Worm (Caenorhabditis elegans): Measurements from ENCODE around the gene Y50E8A.10.

Gene Y50E8A.10

DNA sequence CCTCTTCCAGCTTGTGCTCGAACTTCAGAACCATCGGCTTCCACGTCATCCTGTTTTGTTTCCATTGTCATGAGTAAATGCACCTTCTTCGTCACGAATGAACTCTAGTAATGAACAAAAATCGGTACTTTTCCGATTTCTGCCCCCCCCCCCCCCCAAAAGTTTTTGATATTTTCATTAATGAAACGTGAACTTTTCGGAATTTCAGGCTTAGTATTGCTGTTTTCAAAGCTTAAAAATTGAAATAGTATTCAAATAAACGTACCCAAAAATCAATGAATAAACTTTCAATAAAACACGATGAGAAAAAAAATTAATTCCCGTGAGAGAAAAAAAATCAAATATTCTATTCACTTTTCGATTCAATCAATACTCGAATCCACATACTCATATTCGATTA is at the start of gene Y50E8A.10, which contains the start of gene scrm-7:
Y50E8A.10 (plus strand) TSS at position 353 of the 400 bp plus-strand sequence.
scrm-7 (minus strand) TSS at position 101 of the 400 bp plus-strand sequence.
- no peak for TF ChIP-seq nhr-76 (tag; optimal IDR thresholded peaks at IDR 0.05)
- TF ChIP-seq nhr-11 (tag; optimal IDR thresholded peaks at IDR 0.05) = no peak
- no peak for TF ChIP-seq nhr-43 (tag; optimal IDR thresholded peaks at IDR 0.05; ENCODE audit: poor library complexity, severe bottlenecking)

DNA sequence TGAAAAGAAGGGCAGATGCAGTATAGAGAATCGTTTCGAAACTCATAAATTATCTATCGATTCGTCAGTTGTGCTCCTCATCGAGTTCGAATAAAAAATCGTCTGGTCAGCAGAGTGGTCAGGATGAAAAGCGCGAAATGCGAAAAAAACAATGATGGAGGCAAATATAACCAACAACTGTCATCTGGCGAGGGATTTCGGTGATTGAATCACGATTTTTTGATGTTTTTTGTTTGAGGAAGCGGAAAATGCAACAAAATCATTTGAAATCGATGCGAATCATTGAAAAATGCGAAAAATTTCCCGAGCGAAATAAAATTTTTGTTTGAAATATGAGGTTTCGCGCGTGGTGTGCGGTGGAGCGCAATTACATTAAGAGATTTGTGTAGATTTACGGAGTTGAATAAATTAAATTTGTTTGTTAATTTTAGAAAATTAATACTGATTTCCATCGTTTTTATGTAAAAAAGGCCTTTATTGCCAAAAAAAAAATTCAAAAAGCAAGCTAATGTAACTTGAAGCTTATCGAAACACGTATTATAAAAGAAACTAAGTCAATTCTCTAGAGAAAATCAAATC is 45.5 kb upstream of the Y50E8A.10 start, which contains the start of gene unc-61:
unc-61 (minus strand) TSS at position 51 of the 579 bp plus-strand sequence.
- no peak for TF ChIP-seq ZK546.5 (tag; optimal IDR thresholded peaks at IDR 0.05)
- TF ChIP-seq fos-1 (tag; optimal IDR thresholded peaks at IDR 0.05) = no peak
- TF ChIP-seq lin-15B (tag; optimal IDR thresholded peaks at IDR 0.05) = peak; percentile 74
- no peak for TF ChIP-seq hmg-11 (tag; optimal IDR thresholded peaks at IDR 0.05)
- TF ChIP-seq pha-4 (tag; optimal IDR thresholded peaks at IDR 0.05) = peak; percentile 35
- peak; percentile 1 for TF ChIP-seq lin-39 (tag; optimal IDR thresholded peaks at IDR 0.05)
- TF ChIP-seq nhr-25 (tag; optimal IDR thresholded peaks at IDR 0.05) = no peak
- no peak for TF ChIP-seq ceh-9 (tag; optimal IDR thresholded peaks at IDR 0.05)
- peak; percentile 82 for TF ChIP-seq R02D3.7 (tag; optimal IDR thresholded peaks at IDR 0.05)

DNA sequence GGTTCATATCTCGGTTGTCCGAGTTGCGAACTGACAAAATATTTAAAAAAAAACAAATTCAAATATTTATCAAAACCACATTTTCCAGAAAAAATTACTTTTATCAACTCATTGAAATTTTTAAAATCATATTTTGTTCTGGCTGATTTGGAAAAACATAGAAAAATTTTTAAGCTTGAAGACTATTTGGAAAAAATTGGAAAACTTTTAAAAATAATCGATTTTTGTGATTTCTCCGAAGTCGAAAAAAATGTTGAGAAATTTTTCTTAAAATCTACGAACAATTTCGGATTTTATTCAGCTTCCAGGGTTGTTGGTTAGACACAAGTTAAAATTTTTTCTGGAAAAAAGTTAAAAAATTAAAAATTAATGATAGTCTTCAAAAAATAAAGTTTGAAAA is 42.9 kb upstream of the Y50E8A.10 start, which contains the start of gene Y50E8A.5:
Y50E8A.5 (minus strand) TSS at position 101 of the 400 bp plus-strand sequence.
- TF ChIP-seq fkh-2 (tag; optimal IDR thresholded peaks at IDR 0.05) = no peak
- no peak for TF ChIP-seq aly-2 (tag; optimal IDR thresholded peaks at IDR 0.05)
- no peak for TF ChIP-seq eor-1 (tag; optimal IDR thresholded peaks at IDR 0.05)
- TF ChIP-seq elt-3 (tag; optimal IDR thresholded peaks at IDR 0.05) = no peak
- no peak for TF ChIP-seq lin-15B (tag; optimal IDR thresholded peaks at IDR 0.05)
- TF ChIP-seq pqm-1 (tag; optimal IDR thresholded peaks at IDR 0.05) = no peak
- TF ChIP-seq skn-1 (tag; optimal IDR thresholded peaks at IDR 0.05) = no peak

DNA sequence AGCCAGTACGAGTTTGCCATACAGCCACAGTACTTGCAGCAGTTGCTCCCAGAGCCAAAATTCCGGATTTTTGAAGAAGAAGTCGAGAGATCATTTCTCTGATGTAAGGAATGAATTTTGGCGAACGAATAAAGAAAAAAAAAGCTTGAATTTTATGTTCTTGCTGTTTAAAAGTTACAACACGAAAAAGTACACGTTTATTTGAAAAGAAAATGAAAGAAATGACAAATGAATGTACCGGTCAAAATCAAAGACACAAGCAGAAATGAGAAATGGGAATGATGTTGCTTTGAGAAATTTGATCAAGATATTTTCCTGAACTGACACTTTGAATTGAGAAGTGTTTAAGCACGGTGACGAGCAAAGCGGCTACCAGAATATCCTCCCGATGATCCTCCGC is 38.6 kb upstream of the Y50E8A.10 start, which contains the start of gene Y50E8A.6:
Y50E8A.6 (minus strand) TSS at position 101 of the 400 bp plus-strand sequence.
- no peak for TF ChIP-seq elt-2 (tag; optimal IDR thresholded peaks at IDR 0.05)

DNA sequence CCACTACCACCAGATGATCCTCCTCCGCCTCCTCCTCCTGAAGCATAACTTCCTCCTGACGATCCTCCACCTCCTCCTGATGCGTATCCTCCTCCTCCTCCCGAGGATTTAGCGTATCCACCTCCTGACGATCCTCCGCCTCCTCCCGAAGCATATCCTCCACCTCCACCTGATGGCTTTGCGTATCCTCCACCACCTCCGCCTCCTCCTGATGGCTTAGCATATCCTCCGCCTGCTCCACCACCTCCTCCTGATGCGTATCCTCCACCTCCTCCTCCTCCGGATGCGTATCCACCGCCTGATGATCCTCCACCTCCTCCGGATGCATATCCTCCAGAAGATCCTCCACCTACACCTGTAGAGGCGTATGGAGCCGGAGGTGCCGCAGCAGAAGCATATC is 35.0 kb upstream of the Y50E8A.10 start:
- no peak for TF ChIP-seq nhr-11 (tag; optimal IDR thresholded peaks at IDR 0.05)
- no peak for TF ChIP-seq lin-39 (tag; optimal IDR thresholded peaks at IDR 0.05)
- no peak for TF ChIP-seq fkh-10 (GFP tag; optimal IDR thresholded peaks at IDR 0.05)
- no peak for TF ChIP-seq snpc-4 (tag; optimal IDR thresholded peaks at IDR 0.05)
- TF ChIP-seq nhr-12 (tag; optimal IDR thresholded peaks at IDR 0.05) = no peak
- TF ChIP-seq hmg-11 (tag; optimal IDR thresholded peaks at IDR 0.05) = no peak
- TF ChIP-seq ama-1 (optimal IDR thresholded peaks at IDR 0.05) = no peak
- no peak for TF ChIP-seq elt-3 (tag; optimal IDR thresholded peaks at IDR 0.05)
- TF ChIP-seq mml-1 (tag; optimal IDR thresholded peaks at IDR 0.05) = no peak
- no peak for TF ChIP-seq nhr-237 (tag; optimal IDR thresholded peaks at IDR 0.05)
- TF ChIP-seq eor-1 (tag; optimal IDR thresholded peaks at IDR 0.05) = no peak
- TF ChIP-seq nhr-67 (tag; optimal IDR thresholded peaks at IDR 0.05) = no peak
- TF ChIP-seq ztf-11 (tag; optimal IDR thresholded peaks at IDR 0.05) = no peak
- no peak for TF ChIP-seq lin-15B (tag; optimal IDR thresholded peaks at IDR 0.05)
- no peak for TF ChIP-seq egl-27 (tag; optimal IDR thresholded peaks at IDR 0.05)
- no peak for TF ChIP-seq nhr-28 (tag; optimal IDR thresholded peaks at IDR 0.05)
- no peak for TF ChIP-seq ceh-82 (tag; optimal IDR thresholded peaks at IDR 0.05)
- no peak for TF ChIP-seq fkh-2 (tag; optimal IDR thresholded peaks at IDR 0.05)

DNA sequence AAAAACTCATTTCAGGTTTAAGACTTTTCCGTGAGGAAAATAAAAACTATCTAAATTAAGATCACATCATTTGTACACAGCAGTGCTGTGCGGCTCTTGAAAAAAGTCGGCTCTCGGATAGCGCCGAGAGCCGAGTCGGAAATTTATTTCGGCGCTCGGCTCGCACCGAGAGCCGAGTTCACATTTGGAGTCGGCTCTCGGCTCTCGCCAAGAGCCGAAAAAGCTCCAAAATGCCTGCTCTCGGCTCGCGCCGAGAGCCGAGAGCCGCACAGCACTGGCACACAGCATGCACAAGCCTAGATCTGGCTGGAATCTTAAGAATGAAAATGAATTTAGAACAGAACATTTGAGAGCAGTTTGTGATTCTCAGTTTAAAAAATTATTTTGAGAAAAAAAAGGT is 32.8 kb upstream of the Y50E8A.10 start:
- no peak for TF ChIP-seq elt-1 (tag; optimal IDR thresholded peaks at IDR 0.05)
- no peak for TF ChIP-seq daf-12 (tag; optimal IDR thresholded peaks at IDR 0.05)
- no peak for TF ChIP-seq ama-1 (optimal IDR thresholded peaks at IDR 0.05)
- TF ChIP-seq nhr-25 (tag; optimal IDR thresholded peaks at IDR 0.05) = no peak
- no peak for TF ChIP-seq ztf-11 (tag; optimal IDR thresholded peaks at IDR 0.05)
- no peak for TF ChIP-seq lin-15B (tag; optimal IDR thresholded peaks at IDR 0.05)
- TF ChIP-seq nhr-237 (tag; optimal IDR thresholded peaks at IDR 0.05) = no peak
- no peak for TF ChIP-seq ceh-16 (tag; optimal IDR thresholded peaks at IDR 0.05)
- no peak for TF ChIP-seq mdl-1 (tag; optimal IDR thresholded peaks at IDR 0.05)
- no peak for TF ChIP-seq snpc-4 (tag; optimal IDR thresholded peaks at IDR 0.05)
- TF ChIP-seq ceh-9 (tag; optimal IDR thresholded peaks at IDR 0.05) = no peak
- no peak for TF ChIP-seq lin-39 (tag; optimal IDR thresholded peaks at IDR 0.05)
- TF ChIP-seq lsy-12 (tag; optimal IDR thresholded peaks at IDR 0.05) = no peak
